Worm (Caenorhabditis elegans): ENCODE measurements around the gene ocr-3.

The ocr-3 gene

ce11 chrX:15168424-15168823, at the start of gene ocr-3:
TSS of gene ocr-3 (plus strand) at chrX:15168724.
- TF ChIP-seq hmg-4 (GFP tag; optimal IDR thresholded peaks at IDR 0.05) (no peak), sea-1 (GFP tag; conservative IDR thresholded peaks at IDR 0.05) (no peak), pes-1 (GFP tag; IDR thresholded peaks at IDR 0.05) (no peak), tra-4 (tag; optimal IDR thresholded peaks at IDR 0.05) (no peak), hnd-1 (tag; optimal IDR thresholded peaks at IDR 0.05) (no peak), ceh-36 (tag; optimal IDR thresholded peaks at IDR 0.05) (no peak), ets-7 (tag; optimal IDR thresholded peaks at IDR 0.05) (no peak), ama-1 (optimal IDR thresholded peaks at IDR 0.05) (no peak), B0310.2 (tag; optimal IDR thresholded peaks at IDR 0.05) (no peak), ceh-13 (GFP tag; optimal IDR thresholded peaks at IDR 0.05) (no peak), aly-1 (tag; optimal IDR thresholded peaks at IDR 0.05) (no peak), tbx-37 (GFP tag; conservative IDR thresholded peaks at IDR 0.05) (no peak), flt-1 (GFP tag; IDR thresholded peaks at IDR 0.05) (no peak), F13C5.2 (tag; optimal IDR thresholded peaks at IDR 0.05) (no peak), scrt-1 (GFP tag; IDR thresholded peaks at IDR 0.05) (no peak)

ce11 chrX:15120545-15120944, 48.0 kb upstream of the ocr-3 start:
- no peak for TF ChIP-seq ceh-13 (GFP tag; optimal IDR thresholded peaks at IDR 0.05)
- no peak for TF ChIP-seq hmbx-1 (tag; optimal IDR thresholded peaks at IDR 0.05)
- TF ChIP-seq F13C5.2 (tag; optimal IDR thresholded peaks at IDR 0.05) = no peak
- TF ChIP-seq flt-1 (GFP tag; IDR thresholded peaks at IDR 0.05) = no peak
- TF ChIP-seq tbx-11 (GFP tag; IDR thresholded peaks at IDR 0.05) = no peak

- TF ChIP-seq ceh-36 (tag; optimal IDR thresholded peaks at IDR 0.05) (no peak), hnd-1 (tag; optimal IDR thresholded peaks at IDR 0.05) (no peak), aly-1 (tag; optimal IDR thresholded peaks at IDR 0.05) (no peak), F13C5.2 (tag; optimal IDR thresholded peaks at IDR 0.05) (no peak), B0310.2 (tag; optimal IDR thresholded peaks at IDR 0.05) (no peak), tbx-11 (GFP tag; IDR thresholded peaks at IDR 0.05) (no peak), scrt-1 (GFP tag; IDR thresholded peaks at IDR 0.05) (no peak), sea-1 (GFP tag; conservative IDR thresholded peaks at IDR 0.05) (no peak), tbx-37 (GFP tag; conservative IDR thresholded peaks at IDR 0.05) (no peak), ets-7 (tag; optimal IDR thresholded peaks at IDR 0.05) (no peak)
These were observed 43.4 kb upstream of the ocr-3 start for ce11 chrX:15125138-15125537.

- TF ChIP-seq tra-4 (tag; optimal IDR thresholded peaks at IDR 0.05) = no peak
- no peak for TF ChIP-seq F13C5.2 (tag; optimal IDR thresholded peaks at IDR 0.05)
- no peak for TF ChIP-seq hnd-1 (tag; optimal IDR thresholded peaks at IDR 0.05)
- TF ChIP-seq hmbx-1 (tag; optimal IDR thresholded peaks at IDR 0.05) = no peak
- TF ChIP-seq hmg-4 (GFP tag; optimal IDR thresholded peaks at IDR 0.05) = no peak
- no peak for TF ChIP-seq tbx-11 (GFP tag; IDR thresholded peaks at IDR 0.05)
- no peak for TF ChIP-seq pes-1 (GFP tag; IDR thresholded peaks at IDR 0.05)
- no peak for TF ChIP-seq ceh-36 (tag; optimal IDR thresholded peaks at IDR 0.05)
- no peak for TF ChIP-seq scrt-1 (GFP tag; IDR thresholded peaks at IDR 0.05)
- TF ChIP-seq tbx-37 (GFP tag; conservative IDR thresholded peaks at IDR 0.05) = no peak
- TF ChIP-seq ama-1 (optimal IDR thresholded peaks at IDR 0.05) = no peak
- no peak for TF ChIP-seq B0310.2 (tag; optimal IDR thresholded peaks at IDR 0.05)
- no peak for TF ChIP-seq sea-1 (GFP tag; conservative IDR thresholded peaks at IDR 0.05)
- no peak for TF ChIP-seq flt-1 (GFP tag; IDR thresholded peaks at IDR 0.05)
- no peak for TF ChIP-seq ceh-13 (GFP tag; optimal IDR thresholded peaks at IDR 0.05)
- no peak for TF ChIP-seq ets-7 (tag; optimal IDR thresholded peaks at IDR 0.05)
- no peak for TF ChIP-seq aly-1 (tag; optimal IDR thresholded peaks at IDR 0.05)
These were observed 41.8 kb upstream of the ocr-3 start for ce11 chrX:15126736-15127135.

ce11 chrX:15127338-15127737, 41.2 kb upstream of the ocr-3 start:
- TF ChIP-seq tbx-11 (GFP tag; IDR thresholded peaks at IDR 0.05) = no peak
- no peak for TF ChIP-seq ama-1 (optimal IDR thresholded peaks at IDR 0.05)
- TF ChIP-seq pes-1 (GFP tag; IDR thresholded peaks at IDR 0.05) = no peak
- no peak for TF ChIP-seq ceh-13 (GFP tag; optimal IDR thresholded peaks at IDR 0.05)
- TF ChIP-seq tbx-37 (GFP tag; conservative IDR thresholded peaks at IDR 0.05) = no peak
- TF ChIP-seq ceh-36 (tag; optimal IDR thresholded peaks at IDR 0.05) = no peak

- TF ChIP-seq aly-1 (tag; optimal IDR thresholded peaks at IDR 0.05) (no peak), flt-1 (GFP tag; IDR thresholded peaks at IDR 0.05) (no peak), hnd-1 (tag; optimal IDR thresholded peaks at IDR 0.05) (no peak), hmbx-1 (tag; optimal IDR thresholded peaks at IDR 0.05) (no peak), ets-7 (tag; optimal IDR thresholded peaks at IDR 0.05) (no peak), sea-1 (GFP tag; conservative IDR thresholded peaks at IDR 0.05) (no peak), tra-4 (tag; optimal IDR thresholded peaks at IDR 0.05) (no peak), tbx-37 (GFP tag; conservative IDR thresholded peaks at IDR 0.05) (no peak), F13C5.2 (tag; optimal IDR thresholded peaks at IDR 0.05) (no peak), pes-1 (GFP tag; IDR thresholded peaks at IDR 0.05) (no peak), scrt-1 (GFP tag; IDR thresholded peaks at IDR 0.05) (no peak), ama-1 (optimal IDR thresholded peaks at IDR 0.05) (no peak)
These were observed 40.3 kb upstream of the ocr-3 start for ce11 chrX:15128184-15128583.

- TF ChIP-seq B0310.2 (tag; optimal IDR thresholded peaks at IDR 0.05) = no peak
- no peak for TF ChIP-seq hmg-4 (GFP tag; optimal IDR thresholded peaks at IDR 0.05)
- TF ChIP-seq F13C5.2 (tag; optimal IDR thresholded peaks at IDR 0.05) = no peak
- no peak for TF ChIP-seq ceh-36 (tag; optimal IDR thresholded peaks at IDR 0.05)
- no peak for TF ChIP-seq ets-7 (tag; optimal IDR thresholded peaks at IDR 0.05)
- TF ChIP-seq tra-4 (tag; optimal IDR thresholded peaks at IDR 0.05) = no peak
- no peak for TF ChIP-seq scrt-1 (GFP tag; IDR thresholded peaks at IDR 0.05)
- no peak for TF ChIP-seq ama-1 (optimal IDR thresholded peaks at IDR 0.05)
- no peak for TF ChIP-seq flt-1 (GFP tag; IDR thresholded peaks at IDR 0.05)
- no peak for TF ChIP-seq sea-1 (GFP tag; conservative IDR thresholded peaks at IDR 0.05)
- TF ChIP-seq pes-1 (GFP tag; IDR thresholded peaks at IDR 0.05) = no peak
These were observed 36.5 kb upstream of the ocr-3 start for ce11 chrX:15132073-15132472.

ce11 chrX:15133180-15133579, 35.3 kb upstream of the ocr-3 start:
- TF ChIP-seq ama-1 (optimal IDR thresholded peaks at IDR 0.05) = no peak
- no peak for TF ChIP-seq hmbx-1 (tag; optimal IDR thresholded peaks at IDR 0.05)
- no peak for TF ChIP-seq F13C5.2 (tag; optimal IDR thresholded peaks at IDR 0.05)
- no peak for TF ChIP-seq flt-1 (GFP tag; IDR thresholded peaks at IDR 0.05)
- no peak for TF ChIP-seq pes-1 (GFP tag; IDR thresholded peaks at IDR 0.05)
- no peak for TF ChIP-seq aly-1 (tag; optimal IDR thresholded peaks at IDR 0.05)
- no peak for TF ChIP-seq ets-7 (tag; optimal IDR thresholded peaks at IDR 0.05)
- TF ChIP-seq tbx-37 (GFP tag; conservative IDR thresholded peaks at IDR 0.05) = no peak
- no peak for TF ChIP-seq hnd-1 (tag; optimal IDR thresholded peaks at IDR 0.05)
- TF ChIP-seq hmg-4 (GFP tag; optimal IDR thresholded peaks at IDR 0.05) = no peak
- no peak for TF ChIP-seq tra-4 (tag; optimal IDR thresholded peaks at IDR 0.05)
- TF ChIP-seq B0310.2 (tag; optimal IDR thresholded peaks at IDR 0.05) = no peak
- no peak for TF ChIP-seq ceh-13 (GFP tag; optimal IDR thresholded peaks at IDR 0.05)
- no peak for TF ChIP-seq ceh-36 (tag; optimal IDR thresholded peaks at IDR 0.05)

Measured in whole organism, early embryonic.